Worm (Caenorhabditis elegans): ENCODE measurements around the gene nasp-1.

Gene nasp-1

DNA sequence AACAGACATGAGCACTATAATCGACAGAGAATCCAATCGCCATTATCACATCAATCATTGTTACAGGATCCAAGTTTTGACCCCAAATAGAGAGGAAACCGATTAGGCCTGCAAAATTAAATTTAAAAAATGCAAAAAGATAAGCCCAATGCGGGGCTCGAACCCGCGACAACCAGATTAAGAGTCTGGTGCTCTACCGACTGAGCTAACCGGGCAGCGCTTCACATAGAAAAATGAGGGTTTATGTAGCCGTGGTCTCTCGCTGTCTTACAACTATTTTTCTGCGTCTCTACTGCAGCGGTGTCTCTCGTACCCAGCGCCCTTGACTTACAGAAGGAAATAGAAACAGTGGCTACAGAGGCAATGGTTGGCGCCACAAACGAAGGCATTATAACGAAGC lies 51.2 kb downstream of the nasp-1 start:
- TF ChIP-seq sdz-38 (tag; optimal IDR thresholded peaks at IDR 0.05) (no peak), cebp-1 (GFP tag; IDR thresholded peaks at IDR 0.05) (no peak), cebp-1 (tag; optimal IDR thresholded peaks at IDR 0.05) (peak; percentile 64), ceh-58 (GFP tag; IDR thresholded peaks at IDR 0.05) (no peak), Y67H2A.10 (GFP tag; conservative IDR thresholded peaks at IDR 0.05) (no peak), sea-2 (GFP tag; IDR thresholded peaks at IDR 0.05) (no peak), F10E7.11 (tag; optimal IDR thresholded peaks at IDR 0.05) (no peak), lin-40 (tag; optimal IDR thresholded peaks at IDR 0.05) (peak; percentile 33), F57C9.4 (tag; optimal IDR thresholded peaks at IDR 0.05) (no peak), Y53G8AR.9 (GFP tag; conservative IDR thresholded peaks at IDR 0.05) (no peak), egrh-3 (GFP tag; IDR thresholded peaks at IDR 0.05) (no peak; the same call in 1 of the 2 replicates), dpl-1 (GFP tag; optimal IDR thresholded peaks at IDR 0.05) (no peak), somi-1 (GFP tag; optimal IDR thresholded peaks at IDR 0.05) (no peak), zfh-2 (GFP tag; conservative IDR thresholded peaks at IDR 0.05) (0 out of 2 replicates have a peak, but pooled peaks have one; percentile 19), pbrm-1 (GFP tag; IDR thresholded peaks at IDR 0.05) (peak; percentile 72), hlh-12 (tag; optimal IDR thresholded peaks at IDR 0.05) (peak; percentile 28), madf-6 (GFP tag; IDR thresholded peaks at IDR 0.05) (peak; percentile 58), ztf-22 (GFP tag; optimal IDR thresholded peaks at IDR 0.05) (no peak), die-1 (tag; optimal IDR thresholded peaks at IDR 0.05) (peak; percentile 88), hmg-20 (GFP tag; IDR thresholded peaks at IDR 0.05) (no peak), lir-1 (GFP tag; conservative IDR thresholded peaks at IDR 0.05) (0 out of 2 replicates have a peak, but pooled peaks have one; percentile 31), K12H6.12 (tag; optimal IDR thresholded peaks at IDR 0.05) (no peak), K11D2.4 (GFP tag; IDR thresholded peaks at IDR 0.05) (0 out of 2 replicates have a peak, but pooled peaks have one; percentile 46), hlh-26 (GFP tag; conservative IDR thresholded peaks at IDR 0.05) (no peak), ztf-28 (GFP tag; IDR thresholded peaks at IDR 0.05) (0 out of 2 replicates have a peak, but pooled peaks have one; percentile 51), unc-62 (GFP tag; optimal IDR thresholded peaks at IDR 0.05) (no peak), madf-8 (GFP tag; conservative IDR thresholded peaks at IDR 0.05) (peak; percentile 19; the same call in 1 of the 2 replicates), ztf-25 (GFP tag; IDR thresholded peaks at IDR 0.05) (peak; percentile 89; the same call in 1 of the 2 replicates), nhr-120 (GFP tag; IDR thresholded peaks at IDR 0.05) (no peak), T26A5.8 (tag; optimal IDR thresholded peaks at IDR 0.05) (no peak), nhr-80 (tag; optimal IDR thresholded peaks at IDR 0.05) (peak; percentile 39), rpc-1 (optimal IDR thresholded peaks at IDR 0.05) (peak; percentile 74), rpc-1 (tag; optimal IDR thresholded peaks at IDR 0.05) (peak; percentile 88), attf-3 (GFP tag; conservative IDR thresholded peaks at IDR 0.05) (0 out of 2 replicates have a peak, but pooled peaks have one; percentile 22), zim-3 (tag; optimal IDR thresholded peaks at IDR 0.05) (no peak), ama-1 (optimal IDR thresholded peaks at IDR 0.05) (no peak), ama-1 (GFP tag; optimal IDR thresholded peaks at IDR 0.05) (peak in 1 of 2 experiments; percentile 75), egl-18 (GFP tag; IDR thresholded peaks at IDR 0.05) (no peak), F37B4.10 (GFP tag; IDR thresholded peaks at IDR 0.05) (no peak), bed-1 (GFP tag; IDR thresholded peaks at IDR 0.05) (no peak), sptf-2 (GFP tag; optimal IDR thresholded peaks at IDR 0.05) (no peak), xnd-1 (tag; optimal IDR thresholded peaks at IDR 0.05) (no peak), F57A8.1 (GFP tag; optimal IDR thresholded peaks at IDR 0.05) (no peak), let-607 (tag; optimal IDR thresholded peaks at IDR 0.05) (peak in 1 of 2 experiments; percentile 33), mes-4 (tag; optimal IDR thresholded peaks at IDR 0.05) (peak; percentile 36), F33H1.4 (GFP tag; IDR thresholded peaks at IDR 0.05) (peak; percentile 60), nhr-179 (tag; optimal IDR thresholded peaks at IDR 0.05) (no peak), unc-130 (GFP tag; optimal IDR thresholded peaks at IDR 0.05) (peak; percentile 4), aptf-3 (GFP tag; IDR thresholded peaks at IDR 0.05) (no peak), ZK185.1 (tag; optimal IDR thresholded peaks at IDR 0.05; ENCODE audit: poor library complexity, severe bottlenecking) (peak; percentile 85), ets-4 (GFP tag; optimal IDR thresholded peaks at IDR 0.05) (no peak)
